Worm (Caenorhabditis elegans): ENCODE results near the gene T16A1.5.

ce11 chrII:2064497-2064896 lies 19.1 kb downstream of the T16A1.5 start, which contains the start of gene fbxb-6:
- TF ChIP-seq ceh-91 (GFP tag; IDR thresholded peaks at IDR 0.05) (no peak), hlh-12 (tag; optimal IDR thresholded peaks at IDR 0.05) (no peak), zim-3 (tag; optimal IDR thresholded peaks at IDR 0.05) (no peak), mel-28 (tag; optimal IDR thresholded peaks at IDR 0.05; ENCODE audit: borderline replicate concordance) (no peak), nhr-27 (tag; optimal IDR thresholded peaks at IDR 0.05) (no peak), pha-4 (tag; optimal IDR thresholded peaks at IDR 0.05) (no peak), mcd-1 (GFP tag; IDR thresholded peaks at IDR 0.05) (no peak), F55B11.4 (tag; optimal IDR thresholded peaks at IDR 0.05; ENCODE audit: borderline replicate concordance, insufficient read depth) (no peak), zfh-2 (GFP tag; conservative IDR thresholded peaks at IDR 0.05) (no peak), D2030.7 (GFP tag; IDR thresholded peaks at IDR 0.05) (no peak), F39B2.1 (GFP tag; IDR thresholded peaks at IDR 0.05) (no peak), attf-6 (GFP tag; IDR thresholded peaks at IDR 0.05) (no peak), ceh-40 (GFP tag; IDR thresholded peaks at IDR 0.05) (no peak)

Data from whole organism, young adult.